Fruit fly (Drosophila melanogaster) whole organism, pupa: Measurements from ENCODE around the gene CG6712.

ENCODE experiments used
- CG12605 ChIP-seq: fragments of 200-800 bp; sonication (Bioruptor generic); IDR thresholded peaks from 2 replicates; pipeline ENCODE4 v1.3.6; 2022; ENCODE audit warnings: missing biosample characterization, missing genetic modification characterization
- CG13204 ChIP-seq: fragments of 200-800 bp; sonication (Bioruptor generic); optimal IDR thresholded peaks from 2 replicates; lab custom pipeline; 2018; ENCODE audit warnings: missing biosample characterization, mild to moderate bottlenecking, missing genetic modification characterization, moderate library complexity
- CG14655 ChIP-seq: fragments of 200-800 bp; sonication (Bioruptor generic); optimal IDR thresholded peaks from 3 replicates; lab custom pipeline; 2017; ENCODE audit warnings: mild to moderate bottlenecking, missing biosample characterization, missing genetic modification reagents, missing genetic modification characterization
- CG15710 ChIP-seq: fragments of 200-800 bp; sonication (Bioruptor generic); optimal IDR thresholded peaks from 2 replicates; lab custom pipeline; 2018; ENCODE audit warnings: missing biosample characterization, mild to moderate bottlenecking, missing genetic modification characterization, moderate library complexity
- CG17806 ChIP-seq: fragments of 200-800 bp; sonication (Bioruptor generic); optimal IDR thresholded peaks from 2 replicates; lab custom pipeline; 2018; ENCODE audit warnings: missing biosample characterization, mild to moderate bottlenecking, missing genetic modification characterization, moderate library complexity
- CG9948 ChIP-seq: fragments of 200-800 bp; sonication (Bioruptor generic); optimal IDR thresholded peaks from 2 replicates; lab custom pipeline; 2018; ENCODE audit warnings: missing biosample characterization, mild to moderate bottlenecking, missing genetic modification characterization, moderate library complexity
- D1 ChIP-seq: fragments of 200-800 bp; sonication (Bioruptor generic); optimal IDR thresholded peaks from 2 replicates; lab custom pipeline; 2018; ENCODE audit warnings: missing biosample characterization, mild to moderate bottlenecking, missing genetic modification characterization, moderate library complexity
- EcR ChIP-seq: fragments of 200-800 bp; sonication (Bioruptor generic); optimal IDR thresholded peaks from 3 replicates; lab custom pipeline; 2019; ENCODE audit warnings: missing biosample characterization, missing genetic modification characterization, mild to moderate bottlenecking, moderate library complexity, missing genetic modification reagents
- Ets98B ChIP-seq: fragments of 200-800 bp; sonication (Bioruptor generic); IDR thresholded peaks from 2 replicates; pipeline ENCODE4 v1.3.6; 2022; ENCODE audit warnings: missing biosample characterization, missing genetic modification characterization

- TF ChIP-seq EcR: no peak
- TF ChIP-seq CG9948 (tag; lab: Kevin White, UChicago): no peak
- TF ChIP-seq CG15710: no peak
- TF ChIP-seq CG13204 (GFP tag; lab: Kevin White, UChicago): no peak
- TF ChIP-seq CG17806: no peak
- no peak for TF ChIP-seq CG12605 (GFP tag; lab: Robert Waterston, UW)
- no peak for TF ChIP-seq Ets98B (GFP tag; lab: Robert Waterston, UW)
- TF ChIP-seq CG14655 (GFP tag; lab: Kevin White, UChicago): no peak
- TF ChIP-seq D1: no peak
These were observed 37.7 kb upstream of the CG6712 start for dm6 chr2L:12134125-12134378.
